Worm (Caenorhabditis elegans) whole organism, young adult: ENCODE measurements around the gene R05F9.11.

Experiments
- B0035.1 ChIP-seq: sonication (generic microtip); optimal IDR thresholded peaks from 2 replicates; lab custom pipeline; 2016; ENCODE audit warnings: missing genetic modification characterization, mild to moderate bottlenecking, missing compliant biosample characterization, missing genotype, missing genetic modification reagents
- B0261.1 ChIP-seq: sonication (generic microtip); optimal IDR thresholded peaks from 2 replicates; lab custom pipeline; 2016; ENCODE audit warnings: mild to moderate bottlenecking, missing genetic modification characterization, moderate library complexity, missing compliant biosample characterization
- B0336.3 ChIP-seq: fragments of 200-800 bp; sonication (Bioruptor generic); IDR thresholded peaks from 2 replicates; pipeline ENCODE4 v1.3.6; 2022; ENCODE audit warnings: missing genetic modification characterization, missing compliant biosample characterization
- F33H1.4 ChIP-seq: fragments of 200-800 bp; sonication (Bioruptor generic); IDR thresholded peaks from 2 replicates; pipeline ENCODE4 v1.3.6; 2022; ENCODE audit warnings: missing genetic modification reagents, missing genetic modification characterization, missing compliant biosample characterization
- F37B4.10 ChIP-seq: fragments of 200-800 bp; sonication (Bioruptor generic); IDR thresholded peaks from 2 replicates; pipeline ENCODE4 v1.3.6; 2022; ENCODE audit warnings: missing genetic modification characterization, missing compliant biosample characterization
- F57A8.1 ChIP-seq: fragments of 200-800 bp; sonication (Bioruptor generic); optimal IDR thresholded peaks from 2 replicates; lab custom pipeline; 2018; ENCODE audit warnings: mild to moderate bottlenecking, missing genetic modification characterization, moderate library complexity, missing compliant biosample characterization
- T26A5.8 ChIP-seq: sonication (generic microtip); optimal IDR thresholded peaks from 2 replicates; lab custom pipeline; 2016; ENCODE audit warnings: missing genetic modification characterization, missing compliant biosample characterization
- Y67H2A.10 ChIP-seq: fragments of 200-800 bp; sonication (Bioruptor generic); conservative IDR thresholded peaks from 2 replicates; pipeline ENCODE4 v1.3.6; 2022; ENCODE audit warnings: missing genetic modification reagents, missing genetic modification characterization, missing compliant biosample characterization
- ZK185.1 ChIP-seq: sonication (generic microtip); optimal IDR thresholded peaks from 2 replicates; lab custom pipeline; 2016; ENCODE audit warnings: mild to moderate bottlenecking, missing genetic modification characterization, missing compliant biosample characterization; ENCODE audit not compliant: poor library complexity, severe bottlenecking
- aptf-2 ChIP-seq: fragments of 200-800 bp; sonication (Bioruptor generic); conservative IDR thresholded peaks from 2 replicates; pipeline ENCODE4 v1.3.6; 2022; ENCODE audit warnings: missing genetic modification reagents, missing genetic modification characterization, missing compliant biosample characterization
- atf-7 ChIP-seq: sonication (generic microtip); optimal IDR thresholded peaks from 2 replicates; lab custom pipeline; 2017; ENCODE audit warnings: mild to moderate bottlenecking, missing genetic modification characterization, missing compliant biosample characterization
- attf-3 ChIP-seq: fragments of 200-800 bp; sonication (Bioruptor generic); conservative IDR thresholded peaks from 2 replicates; pipeline ENCODE4 v1.3.6; 2022; ENCODE audit warnings: missing genetic modification reagents, missing genetic modification characterization, missing compliant biosample characterization
- bed-2 ChIP-seq: fragments of 200-800 bp; sonication (Bioruptor generic); IDR thresholded peaks from 2 replicates; pipeline ENCODE4 v1.3.6; 2022; ENCODE audit warnings: missing genetic modification reagents, missing genetic modification characterization, missing compliant biosample characterization
- cebp-1 ChIP-seq, 2 experiments: fragments of 200-800 bp in 1 of 2; sonication (Bioruptor generic) in 1 of 2; sonication (generic microtip) in 1 of 2; IDR thresholded peaks in 1 of 2; optimal IDR thresholded peaks in 1 of 2; 2 replicates each; pipeline versions ENCODE4 v1.3.6 to Lab custom; 2017 to 2022; ENCODE audit warnings: missing compliant biosample characterization in 2 of 2, missing genetic modification characterization in 2 of 2, mild to moderate bottlenecking in 1 of 2, missing genetic modification reagents in 1 of 2, moderate library complexity in 1 of 2
- cebp-2 ChIP-seq: fragments of 200-800 bp; sonication (Bioruptor generic); IDR thresholded peaks from 2 replicates; pipeline ENCODE4 v1.3.6; 2022; ENCODE audit warnings: missing genetic modification characterization, missing compliant biosample characterization
- ceh-27 ChIP-seq: fragments of 200-800 bp; sonication (Bioruptor generic); optimal IDR thresholded peaks from 2 replicates; lab custom pipeline; 2018; ENCODE audit warnings: mild to moderate bottlenecking, missing genetic modification characterization, moderate library complexity, missing compliant biosample characterization
- ceh-91 ChIP-seq: fragments of 200-800 bp; sonication (Bioruptor generic); IDR thresholded peaks from 2 replicates; pipeline ENCODE4 v1.3.6; 2022; ENCODE audit warnings: missing genetic modification reagents, missing genetic modification characterization, missing compliant biosample characterization
- dpff-1 ChIP-seq: sonication (generic microtip); optimal IDR thresholded peaks from 2 replicates; lab custom pipeline; 2017; ENCODE audit warnings: mild to moderate bottlenecking, missing genetic modification characterization, missing compliant biosample characterization
- dpl-1 ChIP-seq: fragments of 150-350 bp; optimal IDR thresholded peaks from 2 replicates; lab custom pipeline; 2014; ENCODE audit warnings: missing biosample characterization, missing genetic modification reagents, missing genetic modification characterization
- egrh-3 ChIP-seq: fragments of 200-800 bp; sonication (Bioruptor generic); IDR thresholded peaks from 2 replicates; pipeline ENCODE4 v1.3.6; 2022; ENCODE audit warnings: missing genetic modification reagents, missing genetic modification characterization, missing compliant biosample characterization
- ekl-4 ChIP-seq: fragments of 200-800 bp; sonication (Bioruptor generic); IDR thresholded peaks from 2 replicates; pipeline ENCODE4 v1.3.6; 2022; ENCODE audit warnings: missing genetic modification reagents, missing genetic modification characterization, missing compliant biosample characterization
- ets-4 ChIP-seq: fragments of 200-800 bp; sonication (Bioruptor generic); optimal IDR thresholded peaks from 2 replicates; lab custom pipeline; 2018; ENCODE audit warnings: mild to moderate bottlenecking, missing genetic modification characterization, missing compliant biosample characterization
- gei-17 ChIP-seq: fragments of 200-800 bp; sonication (Bioruptor generic); optimal IDR thresholded peaks from 2 replicates; lab custom pipeline; 2018; ENCODE audit warnings: mild to moderate bottlenecking, missing genetic modification characterization, missing compliant biosample characterization
- hmg-1.2 ChIP-seq: fragments of 200-800 bp; sonication (Bioruptor generic); IDR thresholded peaks from 2 replicates; pipeline ENCODE4 v1.3.6; 2022; ENCODE audit warnings: missing genetic modification reagents, missing genetic modification characterization, missing compliant biosample characterization
- hsf-1 ChIP-seq: fragments of 200-800 bp; sonication (Bioruptor generic); IDR thresholded peaks from 2 replicates; pipeline ENCODE4 v1.3.6; 2022; ENCODE audit warnings: missing genetic modification reagents, missing genetic modification characterization, missing compliant biosample characterization
- lin-26 ChIP-seq: fragments of 200-800 bp; sonication (Bioruptor generic); IDR thresholded peaks from 2 replicates; pipeline ENCODE4 v1.3.6; 2022; ENCODE audit warnings: missing genetic modification reagents, missing genetic modification characterization, missing compliant biosample characterization
- lin-40 ChIP-seq: sonication (generic microtip); optimal IDR thresholded peaks from 2 replicates; lab custom pipeline; 2016; ENCODE audit warnings: missing genetic modification characterization, mild to moderate bottlenecking, missing compliant biosample characterization, missing genotype, missing genetic modification reagents
- lin-54 ChIP-seq: fragments of 200-800 bp; sonication (Bioruptor generic); optimal IDR thresholded peaks from 2 replicates; lab custom pipeline; 2018; ENCODE audit warnings: mild to moderate bottlenecking, missing genetic modification characterization, missing compliant biosample characterization
- lir-1 ChIP-seq: fragments of 200-800 bp; sonication (Bioruptor generic); conservative IDR thresholded peaks from 2 replicates; pipeline ENCODE4 v1.3.6; 2022; ENCODE audit warnings: missing genetic modification reagents, missing genetic modification characterization, missing compliant biosample characterization
- lsy-27 ChIP-seq: sonication (generic microtip); optimal IDR thresholded peaks from 2 replicates; lab custom pipeline; 2017; ENCODE audit warnings: missing genetic modification characterization, mild to moderate bottlenecking, missing compliant biosample characterization, antibody characterized with exemption, missing genotype, borderline replicate concordance; ENCODE audit not compliant: insufficient read depth
- madf-10 ChIP-seq: sonication (generic microtip); optimal IDR thresholded peaks from 2 replicates; lab custom pipeline; 2016; ENCODE audit warnings: mild to moderate bottlenecking, missing genetic modification characterization, missing compliant biosample characterization
- madf-6 ChIP-seq: fragments of 200-800 bp; sonication (Bioruptor generic); IDR thresholded peaks from 2 replicates; pipeline ENCODE4 v1.3.6; 2022; ENCODE audit warnings: missing genetic modification reagents, missing genetic modification characterization, missing compliant biosample characterization
- mel-28 ChIP-seq: sonication (generic microtip); optimal IDR thresholded peaks from 2 replicates; lab custom pipeline; 2016; ENCODE audit warnings: borderline replicate concordance, mild to moderate bottlenecking, missing genetic modification characterization, missing compliant biosample characterization
- nhr-80 ChIP-seq: sonication (generic microtip); optimal IDR thresholded peaks from 2 replicates; lab custom pipeline; 2016; ENCODE audit warnings: missing genetic modification characterization, missing compliant biosample characterization
- pha-4 ChIP-seq: fragments of 150-350 bp; sonication (generic microtip); optimal IDR thresholded peaks from 2 replicates; lab custom pipeline; 2014; ENCODE audit warnings: missing biosample characterization, missing genetic modification reagents, missing genetic modification characterization
- rcor-1 ChIP-seq: fragments of 200-800 bp; sonication (Bioruptor generic); IDR thresholded peaks from 2 replicates; pipeline ENCODE4 v1.3.6; 2022; ENCODE audit warnings: missing genetic modification reagents, missing genetic modification characterization, missing compliant biosample characterization
- snpc-1.3 ChIP-seq: sonication (generic microtip); optimal IDR thresholded peaks from 2 replicates; lab custom pipeline; 2017; ENCODE audit warnings: missing genetic modification characterization, mild to moderate bottlenecking, missing compliant biosample characterization, antibody characterized with exemption, moderate library complexity, missing genotype, missing genetic modification reagents; ENCODE audit not compliant: insufficient read depth
- snpc-3.4 ChIP-seq: sonication (generic microtip); optimal IDR thresholded peaks from 2 replicates; lab custom pipeline; 2017; ENCODE audit warnings: missing genetic modification characterization, mild to moderate bottlenecking, missing compliant biosample characterization, antibody characterized with exemption, moderate library complexity, missing genotype, missing genetic modification reagents
- tbp1 ChIP-seq: fragments of 200-800 bp; sonication (Bioruptor generic); optimal IDR thresholded peaks from 2 replicates; lab custom pipeline; 2018; ENCODE audit warnings: mild to moderate bottlenecking, missing genetic modification characterization, missing compliant biosample characterization
- tbx-9 ChIP-seq: sonication (generic microtip); optimal IDR thresholded peaks from 2 replicates; lab custom pipeline; 2016; ENCODE audit warnings: borderline replicate concordance, missing genetic modification characterization, inconsistent platforms, missing compliant biosample characterization
- unc-130 ChIP-seq: sonication (generic microtip); optimal IDR thresholded peaks from 2 replicates; lab custom pipeline; 2016; ENCODE audit warnings: missing genetic modification reagents, missing genetic modification characterization, missing compliant biosample characterization
- xnd-1 ChIP-seq: sonication (generic microtip); optimal IDR thresholded peaks from 2 replicates; lab custom pipeline; 2016; ENCODE audit warnings: missing genotype, missing genetic modification reagents, missing genetic modification characterization, missing compliant biosample characterization
- zim-3 ChIP-seq: sonication (generic microtip); optimal IDR thresholded peaks from 2 replicates; lab custom pipeline; 2017; ENCODE audit warnings: mild to moderate bottlenecking, missing genetic modification characterization, moderate library complexity, missing compliant biosample characterization
- ztf-22 ChIP-seq: fragments of 200-800 bp; sonication (Bioruptor generic); optimal IDR thresholded peaks from 2 replicates; lab custom pipeline; 2018; ENCODE audit warnings: mild to moderate bottlenecking, missing genetic modification characterization, moderate library complexity, missing compliant biosample characterization
- ztf-25 ChIP-seq: fragments of 200-800 bp; sonication (Bioruptor generic); IDR thresholded peaks from 2 replicates; pipeline ENCODE4 v1.3.6; 2022; ENCODE audit warnings: missing genetic modification reagents, missing genetic modification characterization, missing compliant biosample characterization
- ztf-26 ChIP-seq: sonication (generic microtip); optimal IDR thresholded peaks from 2 replicates; lab custom pipeline; 2017; ENCODE audit warnings: missing genetic modification characterization, missing compliant biosample characterization

The R05F9.11 gene

ce11 chrII:4959719-4960118, 45.7 kb upstream of the R05F9.11 start, which contains the start of gene ulp-2:
TSS of gene ulp-2 (minus strand) at chrII:4959876.
- peak; percentile 15; the same call in 1 of the 2 replicates for TF ChIP-seq hmg-1.2 (GFP tag; lab: Robert Waterston, UW)
- no peak for TF ChIP-seq madf-10
- TF ChIP-seq, all 124 proteins: peak for 1

ce11 chrII:4955353-4955752, 41.3 kb upstream of the R05F9.11 start, which contains the start of gene pbs-3:
TSS of gene pbs-3 (minus strand) at chrII:4955427.
- TF ChIP-seq hmg-1.2 (GFP tag; lab: Robert Waterston, UW) (peak; percentile 5; the same call in 1 of the 2 replicates), B0035.1 (tag; lab: Kevin White, UChicago) (no peak), lsy-27 (tag; lab: Kevin White, UChicago) (no peak), ZK185.1 (tag; lab: Kevin White, UChicago) (no peak), lin-40 (tag; lab: Kevin White, UChicago) (no peak), dpl-1 (GFP tag; lab: Kevin White, UChicago) (peak; percentile 7), mel-28 (tag; lab: Kevin White, UChicago) (no peak), ztf-22 (no peak), snpc-1.3 (tag; lab: Kevin White, UChicago) (peak; percentile 34), F57A8.1 (GFP tag; lab: Kevin White, UChicago) (no peak), tbp1 (GFP tag; lab: Kevin White, UChicago) (no peak), zim-3 (tag; lab: Kevin White, UChicago) (no peak), tbx-9 (tag; lab: Kevin White, UChicago) (no peak), aptf-2 (GFP tag; lab: Robert Waterston, UW) (0 out of 2 replicates have a peak, but pooled peaks have one; percentile 44), ets-4 (GFP tag; lab: Kevin White, UChicago) (no peak), ztf-25 (GFP tag; lab: Robert Waterston, UW) (no peak), egrh-3 (no peak), ceh-91 (GFP tag; lab: Robert Waterston, UW) (no peak), nhr-80 (tag; lab: Kevin White, UChicago) (peak; percentile 44), lin-54 (GFP tag; lab: Kevin White, UChicago) (no peak), T26A5.8 (no peak), xnd-1 (tag; lab: Kevin White, UChicago) (no peak), attf-3 (0 out of 2 replicates have a peak, but pooled peaks have one; percentile 47), Y67H2A.10 (GFP tag; lab: Robert Waterston, UW) (no peak), madf-6 (GFP tag; lab: Robert Waterston, UW) (no peak; the same call in 1 of the 2 replicates), unc-130 (GFP tag; lab: Kevin White, UChicago) (peak; percentile 9), B0261.1 (tag; lab: Kevin White, UChicago) (no peak), hsf-1 (GFP tag; lab: Robert Waterston, UW) (no peak), atf-7 (no peak), F37B4.10 (GFP tag; lab: Robert Waterston, UW) (no peak), F33H1.4 (GFP tag; lab: Robert Waterston, UW) (no peak), lin-26 (GFP tag; lab: Robert Waterston, UW) (no peak), dpff-1 (tag; lab: Kevin White, UChicago) (no peak), gei-17 (GFP tag; lab: Kevin White, UChicago) (no peak), bed-2 (GFP tag; lab: Robert Waterston, UW) (no peak), pha-4 (tag; lab: Kevin White, UChicago) (peak; percentile 13), rcor-1 (GFP tag; lab: Robert Waterston, UW) (peak; percentile 33; the same call in 1 of the 2 replicates), snpc-3.4 (tag; lab: Kevin White, UChicago) (no peak), lir-1 (GFP tag; lab: Robert Waterston, UW) (no peak), cebp-2 (GFP tag; lab: Robert Waterston, UW) (no peak), B0336.3 (GFP tag; lab: Robert Waterston, UW) (no peak), cebp-1 (GFP tag; IDR thresholded peaks at IDR 0.05; lab: Robert Waterston, UW) (no peak), cebp-1 (tag; optimal IDR thresholded peaks at IDR 0.05; lab: Kevin White, UChicago) (no peak), ztf-26 (tag; lab: Kevin White, UChicago) (no peak), ceh-27 (peak; percentile 25), ekl-4 (no peak)
